Worm (Caenorhabditis elegans) whole organism, midembryonic: ENCODE results near the gene kreg-1.

ENCODE experiments used
- T22C8.4 ChIP-seq: fragments of 200-800 bp; sonication (Bioruptor generic); IDR thresholded peaks from 2 replicates; pipeline ENCODE4 v1.3.6; 2022; ENCODE audit warnings: missing genetic modification characterization, missing compliant biosample characterization
- klf-2 ChIP-seq: fragments of 200-800 bp; sonication (Bioruptor generic); conservative IDR thresholded peaks from 2 replicates; pipeline ENCODE4 v1.3.6; 2022; ENCODE audit warnings: missing genetic modification reagents, missing genetic modification characterization, missing compliant biosample characterization

DNA sequence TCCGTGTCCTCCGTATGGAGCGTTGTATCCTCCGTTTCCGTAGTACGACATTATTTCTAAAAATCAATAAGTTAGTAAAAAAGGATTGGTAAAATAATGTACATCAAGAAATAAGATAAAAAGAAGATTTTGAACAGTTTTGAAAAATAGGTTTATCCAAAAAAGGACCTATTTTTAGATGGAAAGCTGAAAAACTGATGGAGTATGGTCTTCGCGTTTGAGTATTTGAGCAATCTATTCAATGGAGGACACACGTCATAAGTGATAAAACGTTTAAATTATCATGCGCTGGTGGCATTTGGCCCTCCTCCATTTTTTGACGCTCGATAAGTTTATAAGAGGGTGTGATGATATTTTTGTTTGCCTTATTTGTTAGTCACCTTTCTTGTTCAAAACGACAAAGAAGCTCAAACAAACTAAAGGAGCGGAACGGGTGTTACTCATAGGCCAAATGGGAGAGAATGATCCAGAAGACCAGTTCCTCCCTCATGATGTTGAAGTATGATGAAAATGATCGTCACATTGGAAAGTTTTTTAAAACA, 4.3 kb downstream of the kreg-1 start, which contains the start of gene F53A9.6:
- no peak for TF ChIP-seq klf-2 (GFP tag; lab: Robert Waterston, UW)
- TF ChIP-seq T22C8.4 (GFP tag; lab: Robert Waterston, UW), result no peak
